Fruit fly (Drosophila melanogaster) whole organism, embryonic: ENCODE measurements around the gene Bem46.

Source experiments
- B-H1 ChIP-seq: fragments of 200-800 bp; sonication (Bioruptor generic); IDR thresholded peaks from 3 replicates; pipeline ENCODE4 v1.3.6; 2022; ENCODE audit warnings: missing biosample characterization, missing genetic modification characterization
- Bdp1 ChIP-seq: fragments of 200-800 bp; sonication (Bioruptor generic); optimal IDR thresholded peaks from 3 replicates; lab custom pipeline; 2016; ENCODE audit warnings: missing biosample characterization, missing genetic modification characterization
- CG10209 ChIP-seq: fragments of 200-800 bp; sonication (Bioruptor generic); optimal IDR thresholded peaks from 3 replicates; lab custom pipeline; 2017; ENCODE audit warnings: missing biosample characterization, mild to moderate bottlenecking, missing genetic modification characterization, missing genetic modification reagents
- CG11695 ChIP-seq: fragments of 200-800 bp; sonication (Bioruptor generic); IDR thresholded peaks from 3 replicates; pipeline ENCODE4 v1.3.6; 2022; ENCODE audit warnings: missing biosample characterization, missing genetic modification characterization
- CG11723 ChIP-seq: fragments of 200-800 bp; sonication (Bioruptor generic); optimal IDR thresholded peaks from 2 replicates; lab custom pipeline; 2017; ENCODE audit warnings: missing biosample characterization, mild to moderate bottlenecking, missing genetic modification characterization
- CG12769 ChIP-seq: fragments of 200-800 bp; sonication (Bioruptor generic); optimal IDR thresholded peaks from 2 replicates; lab custom pipeline; 2019; ENCODE audit warnings: missing biosample characterization, mild to moderate bottlenecking, missing genetic modification characterization, moderate library complexity
- CG12942 ChIP-seq: fragments of 200-800 bp; sonication (Bioruptor generic); optimal IDR thresholded peaks from 3 replicates; lab custom pipeline; 2016; ENCODE audit warnings: missing biosample characterization, missing genetic modification characterization
- CG14441 ChIP-seq: fragments of 200-800 bp; sonication (Bioruptor generic); IDR thresholded peaks from 2 replicates; pipeline ENCODE4 v1.3.6; 2022; ENCODE audit warnings: missing biosample characterization, missing genetic modification characterization
- CG14710 ChIP-seq: fragments of 200-800 bp; sonication (Bioruptor generic); optimal IDR thresholded peaks from 3 replicates; lab custom pipeline; 2019; ENCODE audit warnings: missing biosample characterization, mild to moderate bottlenecking, missing genetic modification characterization, moderate library complexity
- CG17361 ChIP-seq: fragments of 200-800 bp; sonication (Bioruptor generic); IDR thresholded peaks from 3 replicates; pipeline ENCODE4 v1.3.6; 2022; ENCODE audit warnings: missing biosample characterization, missing genetic modification characterization
- CG18476 ChIP-seq: fragments of 200-800 bp; sonication (Bioruptor generic); optimal IDR thresholded peaks from 2 replicates; lab custom pipeline; 2016; ENCODE audit warnings: missing biosample characterization, mild to moderate bottlenecking, missing genetic modification characterization
- CG3847 ChIP-seq: fragments of 200-800 bp; sonication (Bioruptor generic); IDR thresholded peaks from 2 replicates; pipeline ENCODE4 v1.3.6; 2022; ENCODE audit warnings: missing biosample characterization, missing genetic modification characterization
- CG4282 ChIP-seq: fragments of 200-800 bp; sonication (Bioruptor generic); optimal IDR thresholded peaks from 2 replicates; lab custom pipeline; 2016; ENCODE audit warnings: missing biosample characterization, missing genetic modification characterization
- CG6254 ChIP-seq: fragments of 200-800 bp; sonication (Bioruptor generic); optimal IDR thresholded peaks from 3 replicates; lab custom pipeline; 2017; ENCODE audit warnings: mild to moderate bottlenecking, missing biosample characterization, missing genetic modification reagents, missing genetic modification characterization
- CG6689 ChIP-seq: fragments of 200-800 bp; sonication (Bioruptor generic); IDR thresholded peaks from 2 replicates; pipeline ENCODE4 v1.3.6; 2022; ENCODE audit warnings: missing biosample characterization, missing genetic modification characterization
- CG7745 ChIP-seq: fragments of 200-800 bp; sonication (Bioruptor generic); optimal IDR thresholded peaks from 2 replicates; lab custom pipeline; 2018; ENCODE audit warnings: missing biosample characterization, mild to moderate bottlenecking, missing genetic modification characterization, moderate library complexity
- CG8290 ChIP-seq, 3 experiments: fragments of 200-800 bp; sonication (Bioruptor generic); optimal IDR thresholded peaks; 2 replicates each; lab custom pipeline; 2016 to 2019; ENCODE audit warnings: missing biosample characterization in 3 of 3, missing genetic modification characterization in 3 of 3, mild to moderate bottlenecking in 2 of 3, moderate library complexity in 1 of 3
- D19A ChIP-seq: fragments of 200-800 bp; optimal IDR thresholded peaks from 3 replicates; lab custom pipeline; 2019; ENCODE audit warnings: missing biosample characterization, mild to moderate bottlenecking, missing genetic modification characterization, moderate library complexity
- Dad ChIP-seq: fragments of 200-800 bp; sonication (Bioruptor generic); optimal IDR thresholded peaks from 3 replicates; lab custom pipeline; 2016; ENCODE audit warnings: missing biosample characterization, missing genetic modification characterization
- Dbx ChIP-seq: fragments of 200-800 bp; sonication (Bioruptor generic); IDR thresholded peaks from 3 replicates; pipeline ENCODE4 v1.3.6; 2022; ENCODE audit warnings: missing biosample characterization, missing genetic modification characterization
- Dref ChIP-seq: fragments of 200-800 bp; sonication (Bioruptor generic); IDR thresholded peaks from 2 replicates; pipeline ENCODE4 v1.3.6; 2022; ENCODE audit warnings: missing biosample characterization, missing genetic modification characterization
- E2f2 ChIP-seq: fragments of 200-800 bp; sonication (Bioruptor generic); IDR thresholded peaks from 2 replicates; pipeline ENCODE4 v1.3.6; 2022; ENCODE audit warnings: missing biosample characterization, missing genetic modification characterization
- Hr3 ChIP-seq: fragments of 200-800 bp; sonication (Bioruptor generic); optimal IDR thresholded peaks from 3 replicates; lab custom pipeline; 2016; ENCODE audit warnings: missing biosample characterization, missing genetic modification characterization
- Jarid2 ChIP-seq: fragments of 200-800 bp; sonication (Bioruptor generic); optimal IDR thresholded peaks from 3 replicates; lab custom pipeline; 2017; ENCODE audit warnings: mild to moderate bottlenecking, missing biosample characterization, missing genetic modification reagents, missing genetic modification characterization
- Max ChIP-seq: fragments of 200-800 bp; sonication (Bioruptor generic); optimal IDR thresholded peaks from 2 replicates; lab custom pipeline; 2016; ENCODE audit warnings: missing biosample characterization, mild to moderate bottlenecking, missing genetic modification characterization
- NC2α ChIP-seq: fragments of 200-800 bp; sonication (Bioruptor generic); optimal IDR thresholded peaks from 2 replicates; lab custom pipeline; 2016; ENCODE audit warnings: missing biosample characterization, missing genetic modification characterization
- NFAT ChIP-seq: fragments of 200-800 bp; sonication (Bioruptor generic); IDR thresholded peaks from 2 replicates; pipeline ENCODE4 v1.3.6; 2022; ENCODE audit warnings: missing biosample characterization, missing genetic modification characterization
- Optix ChIP-seq: fragments of 200-800 bp; sonication (Bioruptor generic); IDR thresholded peaks from 3 replicates; pipeline ENCODE4 v1.3.6; 2022; ENCODE audit warnings: missing biosample characterization, missing genetic modification characterization
- Poxn ChIP-seq: fragments of 200-800 bp; sonication (Bioruptor generic); IDR thresholded peaks from 2 replicates; pipeline ENCODE4 v1.3.6; 2022; ENCODE audit warnings: missing biosample characterization, missing genetic modification characterization
- Rfx ChIP-seq: fragments of 200-800 bp; sonication (Bioruptor generic); IDR thresholded peaks from 2 replicates; pipeline ENCODE4 v1.3.6; 2022; ENCODE audit warnings: missing biosample characterization, missing genetic modification characterization
- chinmo ChIP-seq: fragments of 200-800 bp; sonication (Bioruptor generic); IDR thresholded peaks from 4 replicates; pipeline ENCODE4 v1.3.6; 2022; ENCODE audit warnings: missing biosample characterization, missing genetic modification characterization; ENCODE audit not compliant: partially characterized antibody
- dmrt99B ChIP-seq: fragments of 200-800 bp; sonication (Bioruptor generic); optimal IDR thresholded peaks from 2 replicates; lab custom pipeline; 2018; ENCODE audit warnings: missing biosample characterization, mild to moderate bottlenecking, missing genetic modification characterization, moderate library complexity
- dysf ChIP-seq: fragments of 200-800 bp; sonication (Bioruptor generic); IDR thresholded peaks from 3 replicates; pipeline ENCODE4 v1.3.6; 2022; ENCODE audit warnings: missing biosample characterization, missing genetic modification characterization
- eyg ChIP-seq: fragments of 200-800 bp; sonication (Bioruptor generic); optimal IDR thresholded peaks from 3 replicates; lab custom pipeline; 2016; ENCODE audit warnings: missing biosample characterization, missing genetic modification characterization
- grn ChIP-seq: fragments of 200-800 bp; sonication (Bioruptor generic); optimal IDR thresholded peaks from 3 replicates; lab custom pipeline; 2017; ENCODE audit warnings: missing biosample characterization, missing genetic modification characterization
- jing ChIP-seq: fragments of 200-800 bp; sonication (Bioruptor generic); optimal IDR thresholded peaks from 2 replicates; lab custom pipeline; 2018; ENCODE audit warnings: missing biosample characterization, mild to moderate bottlenecking, missing genetic modification characterization
- knrl ChIP-seq: fragments of 200-800 bp; sonication (Bioruptor generic); IDR thresholded peaks from 3 replicates; pipeline ENCODE4 v1.3.6; 2022; ENCODE audit warnings: missing biosample characterization, missing genetic modification characterization; ENCODE audit not compliant: partially characterized antibody
- lilli ChIP-seq: fragments of 200-800 bp; sonication (Bioruptor generic); optimal IDR thresholded peaks from 3 replicates; lab custom pipeline; 2016; ENCODE audit warnings: missing biosample characterization, missing genetic modification characterization
- lov ChIP-seq, 2 experiments: fragments of 200-800 bp in 1 of 2; fragments of >200 bp in 1 of 2; sonication (Bioruptor generic) in 1 of 2; IDR thresholded peaks in 1 of 2; optimal IDR thresholded peaks in 1 of 2; 2 replicates in 1 of 2; 3 replicates in 1 of 2; pipeline versions ENCODE4 v1.3.6 to Lab custom; 2017 to 2022; ENCODE audit warnings: missing biosample characterization in 1 of 2, missing genetic modification characterization in 1 of 2
- maf-S ChIP-seq: fragments of 200-800 bp; sonication (Bioruptor generic); optimal IDR thresholded peaks from 2 replicates; lab custom pipeline; 2016; ENCODE audit warnings: missing biosample characterization, missing genetic modification characterization
- nau ChIP-seq: fragments of 200-800 bp; sonication (Bioruptor generic); optimal IDR thresholded peaks from 3 replicates; lab custom pipeline; 2017; ENCODE audit warnings: missing biosample characterization, mild to moderate bottlenecking, missing genetic modification characterization, missing genetic modification reagents
- nerfin-2 ChIP-seq: fragments of 200-800 bp; sonication (Bioruptor generic); IDR thresholded peaks from 2 replicates; pipeline ENCODE4 v1.3.6; 2022; ENCODE audit warnings: missing biosample characterization, missing genetic modification characterization; ENCODE audit not compliant: partially characterized antibody
- otp ChIP-seq: fragments of 200-800 bp; sonication (Bioruptor generic); IDR thresholded peaks from 3 replicates; pipeline ENCODE4, ENCODE4 v1.3.6; 2022; ENCODE audit warnings: missing biosample characterization, missing genetic modification characterization
- pan ChIP-seq, 4 experiments: fragments of >200 bp in 3 of 4; fragments of 200-800 bp in 1 of 4; sonication (Bioruptor generic) in 1 of 4; optimal IDR thresholded peaks in 3 of 4; IDR thresholded peaks in 1 of 4; 2 replicates each; pipeline versions ENCODE4 v1.3.6 to Lab custom; 2017 to 2022; ENCODE audit warnings: missing biosample characterization in 2 of 4, missing genetic modification characterization in 2 of 4, mixed read lengths in 1 of 4
- seq ChIP-seq: fragments of 200-800 bp; sonication (Bioruptor generic); IDR thresholded peaks from 2 replicates; pipeline ENCODE4 v1.3.6; 2022; ENCODE audit warnings: missing biosample characterization, missing genetic modification characterization
- sim ChIP-seq: fragments of 200-800 bp; sonication (Bioruptor generic); IDR thresholded peaks from 2 replicates; pipeline ENCODE4 v1.3.6; 2022; ENCODE audit warnings: missing biosample characterization, missing genetic modification characterization
- so ChIP-seq: fragments of 200-800 bp; sonication (Bioruptor generic); IDR thresholded peaks from 3 replicates; pipeline ENCODE4 v1.3.6; 2022; ENCODE audit warnings: missing biosample characterization, missing genetic modification characterization
- sqz ChIP-seq: fragments of 200-800 bp; sonication (Bioruptor generic); optimal IDR thresholded peaks from 3 replicates; lab custom pipeline; 2018; ENCODE audit warnings: missing biosample characterization, mild to moderate bottlenecking, missing genetic modification characterization
- tgo ChIP-seq: fragments of 200-800 bp; sonication (Bioruptor generic); IDR thresholded peaks from 3 replicates; pipeline ENCODE4 v1.3.6; 2022; ENCODE audit warnings: missing biosample characterization, missing genetic modification characterization

Bem46 gene

dm6 chr2L:3003399-3003798, 15.5 kb downstream of the Bem46 start (continued):
- TF ChIP-seq otp (GFP tag; lab: Robert Waterston, UW) (peak; percentile 58; the same call in 1 of the 3 replicates), grn (GFP tag; lab: Kevin White, UChicago) (no peak), CG10209 (GFP tag; lab: Kevin White, UChicago) (peak; percentile 40), CG6254 (GFP tag; lab: Kevin White, UChicago) (peak; percentile 43), CG12942 (GFP tag; lab: Kevin White, UChicago) (peak; percentile 25), seq (0 out of 2 replicates have a peak, but pooled peaks have one; percentile 20), Poxn (GFP tag; lab: Robert Waterston, UW) (no peak), Dref (no peak), sim (GFP tag; lab: Robert Waterston, UW) (no peak), CG4282 (GFP tag; lab: Kevin White, UChicago) (no peak), CG18476 (GFP tag; lab: Kevin White, UChicago) (peak; percentile 4), so (GFP tag; lab: Robert Waterston, UW) (no peak), tgo (GFP tag; lab: Robert Waterston, UW) (no peak; the same call in 2 of the 3 replicates), Max (no peak), Hr3 (GFP tag; lab: Kevin White, UChicago) (no peak), sqz (GFP tag; lab: Kevin White, UChicago) (peak; percentile 61), jing (GFP tag; lab: Kevin White, UChicago) (peak; percentile 31), Dad (no peak), pan (optimal IDR thresholded peaks at IDR 0.05; lab: Kevin White, UChicago) (no peak), pan (GFP tag; optimal IDR thresholded peaks at IDR 0.05 in 1 of 2, IDR thresholded peaks at IDR 0.05 in 1 of 2) (peak in 1 of 2 experiments; percentile 50), CG12769 (tag; lab: Kevin White, UChicago) (peak; percentile 30), nerfin-2 (no peak), NFAT (GFP tag; lab: Robert Waterston, UW) (no peak), CG3847 (GFP tag; lab: Robert Waterston, UW) (no peak), knrl (GFP tag; lab: Robert Waterston, UW) (no peak), dysf (GFP tag; lab: Robert Waterston, UW) (peak; percentile 63; the same call in 2 of the 3 replicates), CG11723 (peak; percentile 20), CG14710 (tag; lab: Kevin White, UChicago) (peak; percentile 15), dmrt99B (tag; lab: Kevin White, UChicago) (peak; percentile 86), CG11695 (0 out of 3 replicates have a peak, but pooled peaks have one; percentile 26), lilli (no peak), CG6689 (GFP tag; lab: Robert Waterston, UW) (peak; percentile 38; the same call in 1 of the 2 replicates), nau (peak; percentile 54), Optix (GFP tag; lab: Robert Waterston, UW) (no peak), CG14441 (GFP tag; lab: Robert Waterston, UW) (no peak), B-H1 (no peak), Rfx (GFP tag; lab: Robert Waterston, UW) (no peak), lov (optimal IDR thresholded peaks at IDR 0.05; lab: Kevin White, UChicago) (no peak), lov (GFP tag; IDR thresholded peaks at IDR 0.05; lab: Robert Waterston, UW) (no peak), D19A (tag; lab: Kevin White, UChicago) (peak; percentile 87), CG8290 (GFP tag; optimal IDR thresholded peaks at IDR 0.05; lab: Kevin White, UChicago) (no peak), CG8290 (tag; optimal IDR thresholded peaks at IDR 0.05; lab: Kevin White, UChicago) (peak in 1 of 2 experiments; percentile 61), Jarid2 (GFP tag; lab: Kevin White, UChicago) (no peak), CG17361 (peak; percentile 67; the same call in 2 of the 3 replicates), chinmo (GFP tag; lab: Robert Waterston, UW) (no peak), eyg (GFP tag; lab: Kevin White, UChicago) (no peak), CG7745 (tag; lab: Kevin White, UChicago) (no peak), NC2α (GFP tag; lab: Kevin White, UChicago) (no peak), Dbx (GFP tag; lab: Robert Waterston, UW) (no peak), maf-S (GFP tag; lab: Kevin White, UChicago) (no peak), Bdp1 (GFP tag; lab: Kevin White, UChicago) (no peak), E2f2 (no peak)
